Fruit fly (Drosophila melanogaster) whole organism, embryonic: ENCODE measurements around the gene Pnn.

Experiments
- Atf3 ChIP-seq: fragments of 200-800 bp; sonication (Bioruptor generic); optimal IDR thresholded peaks from 3 replicates; lab custom pipeline; 2016; ENCODE audit warnings: missing biosample characterization, missing genetic modification characterization
- Bdp1 ChIP-seq: fragments of 200-800 bp; sonication (Bioruptor generic); optimal IDR thresholded peaks from 3 replicates; lab custom pipeline; 2016; ENCODE audit warnings: missing biosample characterization, missing genetic modification characterization
- CG10267 ChIP-seq: fragments of 200-800 bp; sonication (Bioruptor generic); optimal IDR thresholded peaks from 2 replicates; lab custom pipeline; 2018; ENCODE audit warnings: missing biosample characterization, mild to moderate bottlenecking, missing genetic modification characterization, moderate library complexity
- CG10274 ChIP-seq: fragments of 200-800 bp; sonication (Bioruptor generic); optimal IDR thresholded peaks from 3 replicates; lab custom pipeline; 2017; ENCODE audit warnings: missing biosample characterization, mild to moderate bottlenecking, missing genetic modification characterization
- CG11504 ChIP-seq: fragments of 200-800 bp; sonication (Bioruptor generic); optimal IDR thresholded peaks from 3 replicates; lab custom pipeline; 2019; ENCODE audit warnings: missing biosample characterization, mild to moderate bottlenecking, missing genetic modification characterization, moderate library complexity
- CG1233 ChIP-seq: fragments of 200-800 bp; sonication (Bioruptor generic); optimal IDR thresholded peaks from 4 replicates; lab custom pipeline; 2018; ENCODE audit warnings: missing biosample characterization, mild to moderate bottlenecking, missing genetic modification characterization
- CG13424 ChIP-seq: fragments of 200-800 bp; sonication (Bioruptor generic); optimal IDR thresholded peaks from 2 replicates; lab custom pipeline; 2019; ENCODE audit warnings: missing biosample characterization, mild to moderate bottlenecking, missing genetic modification characterization, moderate library complexity
- CG13775 ChIP-seq: fragments of 200-800 bp; sonication (Bioruptor generic); optimal IDR thresholded peaks from 3 replicates; lab custom pipeline; 2017; ENCODE audit warnings: missing biosample characterization, mild to moderate bottlenecking, missing genetic modification characterization
- CG14860 ChIP-seq: fragments of 200-800 bp; sonication (Bioruptor generic); IDR thresholded peaks from 3 replicates; pipeline ENCODE4 v1.3.6; 2022; ENCODE audit warnings: missing biosample characterization, missing genetic modification characterization; ENCODE audit not compliant: partially characterized antibody
- CG14965 ChIP-seq: fragments of 200-800 bp; sonication (Bioruptor generic); optimal IDR thresholded peaks from 2 replicates; lab custom pipeline; 2016; ENCODE audit warnings: missing biosample characterization, missing genetic modification characterization, borderline replicate concordance
- CG15514 ChIP-seq: fragments of 200-800 bp; sonication (Bioruptor generic); optimal IDR thresholded peaks from 3 replicates; lab custom pipeline; 2017; ENCODE audit warnings: missing biosample characterization, missing genetic modification characterization, mild to moderate bottlenecking, moderate library complexity, missing genetic modification reagents
- CG18764 ChIP-seq: fragments of 200-800 bp; sonication (Bioruptor generic); optimal IDR thresholded peaks from 3 replicates; lab custom pipeline; 2016; ENCODE audit warnings: missing biosample characterization, missing genetic modification characterization
- CG2116 ChIP-seq: fragments of 200-800 bp; sonication (Bioruptor generic); optimal IDR thresholded peaks from 3 replicates; lab custom pipeline; 2018; ENCODE audit warnings: missing biosample characterization, mild to moderate bottlenecking, missing genetic modification characterization
- CG2129 ChIP-seq: fragments of 200-800 bp; sonication (Bioruptor generic); IDR thresholded peaks from 2 replicates; pipeline ENCODE4 v1.3.6; 2022; ENCODE audit warnings: missing biosample characterization, missing genetic modification characterization; ENCODE audit not compliant: partially characterized antibody
- CG2712 ChIP-seq: fragments of 200-800 bp; optimal IDR thresholded peaks from 3 replicates; lab custom pipeline; 2019; ENCODE audit warnings: missing biosample characterization, mild to moderate bottlenecking, missing genetic modification characterization, moderate library complexity
- CG4404 ChIP-seq: fragments of 200-800 bp; sonication (Bioruptor generic); IDR thresholded peaks from 2 replicates; pipeline ENCODE4 v1.3.6; 2022; ENCODE audit warnings: missing biosample characterization, missing genetic modification characterization
- CG4707 ChIP-seq: fragments of 200-800 bp; sonication (Bioruptor generic); optimal IDR thresholded peaks from 2 replicates; lab custom pipeline; 2018; ENCODE audit warnings: missing biosample characterization, mild to moderate bottlenecking, missing genetic modification characterization, moderate library complexity
- CG6813 ChIP-seq: fragments of 200-800 bp; sonication (Bioruptor generic); optimal IDR thresholded peaks from 2 replicates; lab custom pipeline; 2017; ENCODE audit warnings: missing biosample characterization, missing genetic modification characterization, mild to moderate bottlenecking, moderate library complexity, missing genetic modification reagents
- CG7839 ChIP-seq: fragments of 200-800 bp; sonication (Bioruptor generic); optimal IDR thresholded peaks from 3 replicates; lab custom pipeline; 2018; ENCODE audit warnings: missing biosample characterization, mild to moderate bottlenecking, missing genetic modification characterization, moderate library complexity
- CG8089 ChIP-seq: fragments of 200-800 bp; sonication (Bioruptor generic); optimal IDR thresholded peaks from 3 replicates; lab custom pipeline; 2016; ENCODE audit warnings: missing biosample characterization, missing genetic modification characterization
- CrebB ChIP-seq: fragments of 200-800 bp; sonication (Bioruptor generic); optimal IDR thresholded peaks from 3 replicates; lab custom pipeline; 2018; ENCODE audit warnings: missing biosample characterization, mild to moderate bottlenecking, missing genetic modification characterization
- Doc3 ChIP-seq: fragments of 200-800 bp; sonication (Bioruptor generic); IDR thresholded peaks from 3 replicates; pipeline ENCODE4 v1.3.6; 2022; ENCODE audit warnings: missing biosample characterization, missing genetic modification characterization; ENCODE audit not compliant: partially characterized antibody
- Dref ChIP-seq: fragments of 200-800 bp; sonication (Bioruptor generic); IDR thresholded peaks from 2 replicates; pipeline ENCODE4 v1.3.6; 2022; ENCODE audit warnings: missing biosample characterization, missing genetic modification characterization
- Gug ChIP-seq: fragments of 200-800 bp; sonication (Bioruptor generic); IDR thresholded peaks from 4 replicates; pipeline ENCODE4 v1.3.6; 2022; ENCODE audit warnings: missing biosample characterization, missing genetic modification characterization
- HLH4C ChIP-seq: fragments of 200-800 bp; sonication (Bioruptor generic); IDR thresholded peaks from 3 replicates; pipeline ENCODE4 v1.3.6; 2022; ENCODE audit warnings: missing biosample characterization, missing genetic modification characterization; ENCODE audit not compliant: partially characterized antibody
- Hmx ChIP-seq: fragments of 200-800 bp; sonication (Bioruptor generic); optimal IDR thresholded peaks from 2 replicates; lab custom pipeline; 2016; ENCODE audit warnings: missing biosample characterization, missing genetic modification characterization
- Max ChIP-seq: fragments of 200-800 bp; sonication (Bioruptor generic); optimal IDR thresholded peaks from 2 replicates; lab custom pipeline; 2016; ENCODE audit warnings: missing biosample characterization, mild to moderate bottlenecking, missing genetic modification characterization
- Med ChIP-seq: fragments of 200-800 bp; sonication (Bioruptor generic); peaks from one replicate; lab custom pipeline; 2016; ENCODE audit warnings: missing biosample characterization, missing genetic modification characterization, mild to moderate bottlenecking, inconsistent platforms, moderate library complexity
- Optix ChIP-seq: fragments of 200-800 bp; sonication (Bioruptor generic); IDR thresholded peaks from 3 replicates; pipeline ENCODE4 v1.3.6; 2022; ENCODE audit warnings: missing biosample characterization, missing genetic modification characterization
- Scr ChIP-seq: fragments of 200-800 bp; sonication (Bioruptor generic); IDR thresholded peaks from 2 replicates; pipeline ENCODE4 v1.3.6; 2022; ENCODE audit warnings: missing biosample characterization, missing genetic modification characterization; ENCODE audit not compliant: partially characterized antibody
- Xrp1 ChIP-seq: fragments of 200-800 bp; sonication (Bioruptor generic); IDR thresholded peaks from 2 replicates; pipeline ENCODE4 v1.3.6; 2022; ENCODE audit warnings: missing biosample characterization, missing genetic modification characterization
- ara ChIP-seq: fragments of 200-800 bp; sonication (Bioruptor generic); IDR thresholded peaks from 2 replicates; pipeline ENCODE4 v1.3.6; 2022; ENCODE audit warnings: missing biosample characterization, missing genetic modification characterization
- ase ChIP-seq: fragments of 200-800 bp; sonication (Bioruptor generic); IDR thresholded peaks from 3 replicates; pipeline ENCODE4 v1.3.6; 2022; ENCODE audit warnings: missing biosample characterization, missing genetic modification characterization
- chm ChIP-seq: fragments of 200-800 bp; sonication (Bioruptor generic); IDR thresholded peaks from 2 replicates; pipeline ENCODE4 v1.3.6; 2022; ENCODE audit warnings: missing biosample characterization, missing genetic modification characterization
- danr ChIP-seq: fragments of 200-800 bp; sonication (Bioruptor generic); IDR thresholded peaks from 2 replicates; pipeline ENCODE4 v1.3.6; 2022; ENCODE audit warnings: missing biosample characterization, missing genetic modification characterization
- dmrt99B ChIP-seq: fragments of 200-800 bp; sonication (Bioruptor generic); optimal IDR thresholded peaks from 2 replicates; lab custom pipeline; 2018; ENCODE audit warnings: missing biosample characterization, mild to moderate bottlenecking, missing genetic modification characterization, moderate library complexity
- esg ChIP-seq: fragments of 200-800 bp; sonication (Bioruptor generic); conservative IDR thresholded peaks from 2 replicates; pipeline ENCODE4 v1.3.6; 2022; ENCODE audit warnings: missing biosample characterization, missing genetic modification characterization
- fd102C ChIP-seq: fragments of 200-800 bp; sonication (Bioruptor generic); optimal IDR thresholded peaks from 2 replicates; lab custom pipeline; 2018; ENCODE audit warnings: missing biosample characterization, mild to moderate bottlenecking, missing genetic modification characterization, moderate library complexity
- gfzf ChIP-seq: fragments of 200-800 bp; sonication (Bioruptor generic); optimal IDR thresholded peaks from 2 replicates; lab custom pipeline; 2016; ENCODE audit warnings: missing biosample characterization, mild to moderate bottlenecking, missing genetic modification characterization, moderate library complexity
- hth ChIP-seq: fragments of >200 bp; optimal IDR thresholded peaks from 2 replicates; lab custom pipeline; 2017; ENCODE audit warnings: inconsistent platforms
- kah ChIP-seq: fragments of 200-800 bp; sonication (Bioruptor generic); optimal IDR thresholded peaks from 2 replicates; lab custom pipeline; 2018; ENCODE audit warnings: missing biosample characterization, mild to moderate bottlenecking, missing genetic modification characterization
- knrl ChIP-seq: fragments of 200-800 bp; sonication (Bioruptor generic); IDR thresholded peaks from 3 replicates; pipeline ENCODE4 v1.3.6; 2022; ENCODE audit warnings: missing biosample characterization, missing genetic modification characterization; ENCODE audit not compliant: partially characterized antibody
- lola ChIP-seq, 3 experiments: fragments of >200 bp in 2 of 3; fragments of 200-800 bp in 1 of 3; sonication (Bioruptor generic) in 1 of 3; optimal IDR thresholded peaks; 2 replicates each; lab custom pipeline; 2017 to 2019; ENCODE audit warnings: missing biosample characterization in 3 of 3, missing genetic modification characterization in 3 of 3, mild to moderate bottlenecking in 1 of 3, moderate library complexity in 1 of 3
- pros ChIP-seq: fragments of 200-800 bp; sonication (Bioruptor generic); optimal IDR thresholded peaks from 3 replicates; lab custom pipeline; 2019; ENCODE audit warnings: missing biosample characterization, mild to moderate bottlenecking, missing genetic modification characterization, moderate library complexity
- slou ChIP-seq: fragments of 200-800 bp; sonication (Bioruptor generic); optimal IDR thresholded peaks from 3 replicates; lab custom pipeline; 2016; ENCODE audit warnings: missing biosample characterization, missing genetic modification characterization
- sna ChIP-seq: fragments of 200-800 bp; sonication (Bioruptor generic); IDR thresholded peaks from 2 replicates; pipeline ENCODE4 v1.3.6; 2022; ENCODE audit warnings: missing biosample characterization, missing genetic modification characterization; ENCODE audit not compliant: partially characterized antibody
- stc ChIP-seq: fragments of 200-800 bp; sonication (Bioruptor generic); IDR thresholded peaks from 2 replicates; pipeline ENCODE4 v1.3.6; 2022; ENCODE audit warnings: missing biosample characterization, missing genetic modification characterization
- toy ChIP-seq: fragments of 200-800 bp; sonication (Bioruptor generic); IDR thresholded peaks from 2 replicates; pipeline ENCODE4 v1.3.6; 2022; ENCODE audit warnings: missing biosample characterization, missing genetic modification characterization
- trh ChIP-seq: fragments of 200-800 bp; sonication (Bioruptor generic); optimal IDR thresholded peaks from 2 replicates; lab custom pipeline; 2016; ENCODE audit warnings: missing biosample characterization, missing genetic modification characterization
- usp ChIP-seq: fragments of >200 bp; optimal IDR thresholded peaks from 2 replicates; lab custom pipeline; 2017; ENCODE audit warnings: missing biosample characterization, missing genetic modification characterization
- zfh2 ChIP-seq: fragments of 200-800 bp; sonication (Bioruptor generic); optimal IDR thresholded peaks from 2 replicates; lab custom pipeline; 2016; ENCODE audit warnings: missing biosample characterization, missing genetic modification characterization

The Pnn gene

DNA sequence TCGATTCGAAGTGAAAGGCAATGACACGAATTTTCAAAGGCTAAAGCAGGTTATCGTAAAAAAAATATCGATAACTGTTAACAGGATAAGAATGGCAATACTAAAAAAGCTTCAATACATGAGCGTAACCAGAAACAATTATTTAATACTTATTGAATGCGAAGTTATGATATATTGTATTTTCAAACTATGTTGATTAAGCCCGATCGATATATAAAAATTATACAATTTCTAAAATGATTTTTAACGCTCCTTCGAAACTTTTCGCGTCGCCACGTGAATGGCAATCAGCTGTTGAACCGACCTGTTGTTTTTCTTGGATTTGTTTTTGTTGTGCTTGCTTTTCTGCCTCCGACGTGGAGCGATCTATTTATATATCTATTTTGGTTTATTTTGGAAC is 15.5 kb downstream of the Pnn start, which contains the start of the genes Alg12 and Rpt3R (continued):
- TF ChIP-seq Doc3 (GFP tag; lab: Robert Waterston, UW) (peak; percentile 70), danr (GFP tag; lab: Robert Waterston, UW) (no peak), stc (no peak), hth (no peak), Scr (GFP tag; lab: Robert Waterston, UW) (peak; percentile 67), Xrp1 (GFP tag; lab: Robert Waterston, UW) (no peak), CG13424 (tag; lab: Kevin White, UChicago) (no peak), CG14860 (GFP tag; lab: Robert Waterston, UW) (0 out of 3 replicates have a peak, but pooled peaks have one; percentile 30), pros (GFP tag; lab: Kevin White, UChicago) (no peak), kah (GFP tag; lab: Kevin White, UChicago) (peak; percentile 94), Gug (GFP tag; lab: Robert Waterston, UW) (no peak), CG2116 (GFP tag; lab: Kevin White, UChicago) (peak; percentile 56), ase (GFP tag; lab: Robert Waterston, UW) (no peak), slou (GFP tag; lab: Kevin White, UChicago) (no peak), trh (GFP tag; lab: Kevin White, UChicago) (no peak), CG4404 (GFP tag; lab: Robert Waterston, UW) (no peak), Optix (GFP tag; lab: Robert Waterston, UW) (no peak), fd102C (no peak), Hmx (GFP tag; lab: Kevin White, UChicago) (no peak), CG4707 (GFP tag; lab: Kevin White, UChicago) (no peak), chm (GFP tag; lab: Robert Waterston, UW) (no peak), CG11504 (no peak), CG2129 (0 out of 2 replicates have a peak, but pooled peaks have one; percentile 26), CG8089 (GFP tag; lab: Kevin White, UChicago) (no peak), dmrt99B (tag; lab: Kevin White, UChicago) (no peak), knrl (GFP tag; lab: Robert Waterston, UW) (peak; percentile 32; the same call in 1 of the 3 replicates), CG15514 (GFP tag; lab: Kevin White, UChicago) (peak; percentile 54), CG13775 (GFP tag; lab: Kevin White, UChicago) (no peak), CG1233 (GFP tag; lab: Kevin White, UChicago) (no peak), Max (no peak), zfh2 (GFP tag; lab: Kevin White, UChicago) (no peak), Dref (peak; percentile 58), Med (no peak), usp (GFP tag; lab: Kevin White, UChicago) (no peak), CG10274 (GFP tag; lab: Kevin White, UChicago) (no peak), ara (GFP tag; lab: Robert Waterston, UW) (no peak), CG18764 (GFP tag; lab: Kevin White, UChicago) (no peak), CG2712 (tag; lab: Kevin White, UChicago) (no peak), sna (GFP tag; lab: Robert Waterston, UW) (peak; percentile 54; the same call in 1 of the 2 replicates), gfzf (GFP tag; lab: Kevin White, UChicago) (no peak), Atf3 (GFP tag; lab: Kevin White, UChicago) (no peak), CG14965 (GFP tag; lab: Kevin White, UChicago) (no peak), CrebB (tag; lab: Kevin White, UChicago) (no peak), Bdp1 (GFP tag; lab: Kevin White, UChicago) (no peak), lola (GFP tag; optimal IDR thresholded peaks at IDR 0.05; lab: Kevin White, UChicago) (no peak), CG7839 (tag; lab: Kevin White, UChicago) (no peak), CG10267 (tag; lab: Kevin White, UChicago) (peak; percentile 11), esg (GFP tag; lab: Robert Waterston, UW) (no peak), toy (no peak), CG6813 (no peak), HLH4C (GFP tag; lab: Robert Waterston, UW) (peak; percentile 61)
